Fruit fly (Drosophila melanogaster) whole organism, pupa: Measurements from ENCODE around the gene CG44098.

Experiments
- CG10348 ChIP-seq: fragments of 200-800 bp; sonication (Bioruptor generic); IDR thresholded peaks from 2 replicates; pipeline ENCODE4 v1.3.6; 2022; ENCODE audit warnings: missing biosample characterization, missing genetic modification characterization
- CG12605 ChIP-seq: fragments of 200-800 bp; sonication (Bioruptor generic); IDR thresholded peaks from 2 replicates; pipeline ENCODE4 v1.3.6; 2022; ENCODE audit warnings: missing biosample characterization, missing genetic modification characterization
- CG13204 ChIP-seq: fragments of 200-800 bp; sonication (Bioruptor generic); optimal IDR thresholded peaks from 2 replicates; lab custom pipeline; 2018; ENCODE audit warnings: missing biosample characterization, mild to moderate bottlenecking, missing genetic modification characterization, moderate library complexity
- CG14655 ChIP-seq: fragments of 200-800 bp; sonication (Bioruptor generic); optimal IDR thresholded peaks from 3 replicates; lab custom pipeline; 2017; ENCODE audit warnings: mild to moderate bottlenecking, missing biosample characterization, missing genetic modification reagents, missing genetic modification characterization
- CG15710 ChIP-seq: fragments of 200-800 bp; sonication (Bioruptor generic); optimal IDR thresholded peaks from 2 replicates; lab custom pipeline; 2018; ENCODE audit warnings: missing biosample characterization, mild to moderate bottlenecking, missing genetic modification characterization, moderate library complexity
- CG17806 ChIP-seq: fragments of 200-800 bp; sonication (Bioruptor generic); optimal IDR thresholded peaks from 2 replicates; lab custom pipeline; 2018; ENCODE audit warnings: missing biosample characterization, mild to moderate bottlenecking, missing genetic modification characterization, moderate library complexity
- CG32121 ChIP-seq: fragments of 200-800 bp; sonication (Bioruptor generic); IDR thresholded peaks from 2 replicates; pipeline ENCODE4 v1.3.6; 2022; ENCODE audit warnings: missing biosample characterization, missing genetic modification characterization
- CG34367 ChIP-seq: fragments of 200-800 bp; sonication (Bioruptor generic); optimal IDR thresholded peaks from 2 replicates; lab custom pipeline; 2018; ENCODE audit warnings: missing biosample characterization, mild to moderate bottlenecking, missing genetic modification characterization
- CG4496 ChIP-seq: fragments of 200-800 bp; sonication (Bioruptor generic); IDR thresholded peaks from 3 replicates; pipeline ENCODE4 v1.3.6; 2022; ENCODE audit warnings: missing biosample characterization, missing genetic modification characterization
- CG8159 ChIP-seq: fragments of 200-800 bp; sonication (Bioruptor generic); optimal IDR thresholded peaks from 3 replicates; lab custom pipeline; 2018; ENCODE audit warnings: missing biosample characterization, mild to moderate bottlenecking, missing genetic modification characterization, moderate library complexity
- CG8301 ChIP-seq: fragments of 200-800 bp; sonication (Bioruptor generic); optimal IDR thresholded peaks from 2 replicates; lab custom pipeline; 2018; ENCODE audit warnings: missing biosample characterization, mild to moderate bottlenecking, missing genetic modification characterization
- CG9948 ChIP-seq: fragments of 200-800 bp; sonication (Bioruptor generic); optimal IDR thresholded peaks from 2 replicates; lab custom pipeline; 2018; ENCODE audit warnings: missing biosample characterization, mild to moderate bottlenecking, missing genetic modification characterization, moderate library complexity
- D1 ChIP-seq: fragments of 200-800 bp; sonication (Bioruptor generic); optimal IDR thresholded peaks from 2 replicates; lab custom pipeline; 2018; ENCODE audit warnings: missing biosample characterization, mild to moderate bottlenecking, missing genetic modification characterization, moderate library complexity
- EcR ChIP-seq: fragments of 200-800 bp; sonication (Bioruptor generic); optimal IDR thresholded peaks from 3 replicates; lab custom pipeline; 2019; ENCODE audit warnings: missing biosample characterization, missing genetic modification characterization, mild to moderate bottlenecking, moderate library complexity, missing genetic modification reagents
- Ets98B ChIP-seq: fragments of 200-800 bp; sonication (Bioruptor generic); IDR thresholded peaks from 2 replicates; pipeline ENCODE4 v1.3.6; 2022; ENCODE audit warnings: missing biosample characterization, missing genetic modification characterization
- Pif1A ChIP-seq: fragments of 200-800 bp; sonication (Bioruptor generic); optimal IDR thresholded peaks from 3 replicates; lab custom pipeline; 2016; ENCODE audit warnings: missing biosample characterization, missing genetic modification characterization
- Pif1B ChIP-seq: fragments of 200-800 bp; sonication (Bioruptor generic); optimal IDR thresholded peaks from 3 replicates; lab custom pipeline; 2016; ENCODE audit warnings: missing biosample characterization, missing genetic modification characterization
- Snoo ChIP-seq: fragments of 200-800 bp; sonication (Bioruptor generic); optimal IDR thresholded peaks from 3 replicates; lab custom pipeline; 2017; ENCODE audit warnings: missing biosample characterization, mild to moderate bottlenecking, missing genetic modification characterization, inconsistent platforms
- fd96Ca ChIP-seq: fragments of 200-800 bp; sonication (Bioruptor generic); IDR thresholded peaks from 3 replicates; pipeline ENCODE4 v1.3.6; 2022; ENCODE audit warnings: missing biosample characterization, missing genetic modification characterization
- gl ChIP-seq: fragments of 200-800 bp; sonication (Bioruptor generic); optimal IDR thresholded peaks from 2 replicates; lab custom pipeline; 2018; ENCODE audit warnings: missing biosample characterization, mild to moderate bottlenecking, missing genetic modification characterization
- rn ChIP-seq: fragments of 200-800 bp; sonication (Bioruptor generic); IDR thresholded peaks from 2 replicates; pipeline ENCODE4 v1.3.6; 2022; ENCODE audit warnings: missing biosample characterization, missing genetic modification characterization

Gene CG44098

DNA sequence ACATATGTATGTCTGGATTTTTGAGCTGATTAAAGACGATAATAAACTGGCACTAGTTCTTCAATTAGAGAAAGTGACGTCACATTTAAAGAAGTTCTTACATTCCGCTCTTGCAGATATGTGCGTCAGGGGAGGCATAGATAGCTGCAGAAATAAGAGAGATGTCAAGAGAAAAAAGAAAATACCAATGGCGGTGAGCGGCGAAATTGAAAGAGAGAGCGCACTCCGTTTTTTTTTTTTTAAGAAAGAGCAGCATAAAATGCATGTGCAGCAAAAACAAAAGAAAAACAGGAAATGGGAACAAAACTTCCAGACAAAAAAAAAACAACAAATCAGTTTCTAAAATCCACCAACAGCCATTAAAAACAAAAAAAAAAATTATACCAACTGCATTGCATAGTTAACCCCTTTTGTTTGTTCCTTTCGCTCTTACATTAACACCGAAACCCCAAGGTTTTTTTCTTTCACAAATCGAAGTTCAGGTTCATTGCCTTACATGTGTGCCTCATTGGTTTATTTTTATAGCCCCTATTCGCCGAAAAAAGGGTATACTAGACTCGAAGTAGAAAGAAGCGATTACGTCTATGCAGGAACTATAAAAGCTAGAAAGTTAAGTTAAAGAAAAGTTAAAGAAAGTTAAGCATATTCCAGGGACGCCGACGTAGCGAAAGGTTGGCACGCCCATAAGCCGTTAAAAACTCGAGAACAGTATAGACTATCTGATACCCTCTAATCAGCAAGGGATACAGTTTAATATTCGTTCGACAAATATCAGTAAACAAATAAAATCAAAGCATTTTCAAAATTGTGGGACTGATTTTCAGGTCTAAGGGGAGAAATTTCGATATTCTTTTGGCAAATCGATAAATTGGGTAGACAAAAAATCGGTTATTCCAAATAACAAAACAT lies 32.2 kb downstream of the CG44098 start:
- TF ChIP-seq CG8159 (tag; lab: Kevin White, UChicago) (peak; percentile 49), CG14655 (peak; percentile 76), CG15710 (peak; percentile 46), CG32121 (peak; percentile 63), Pif1A (GFP tag; lab: Kevin White, UChicago) (peak; percentile 81), gl (peak; percentile 74), CG17806 (tag; lab: Kevin White, UChicago) (peak; percentile 44), CG12605 (peak; percentile 95), EcR (GFP tag; lab: Kevin White, UChicago) (peak; percentile 78), CG8301 (tag; lab: Kevin White, UChicago) (peak; percentile 56), Snoo (peak; percentile 10), CG4496 (GFP tag; lab: Robert Waterston, UW) (peak; percentile 87), CG13204 (GFP tag; lab: Kevin White, UChicago) (peak; percentile 73), rn (GFP tag; lab: Robert Waterston, UW) (0 out of 2 replicates have a peak, but pooled peaks have one; percentile 19), CG34367 (peak; percentile 62), Ets98B (GFP tag; lab: Robert Waterston, UW) (peak; percentile 84), CG10348 (GFP tag; lab: Robert Waterston, UW) (no peak), fd96Ca (GFP tag; lab: Robert Waterston, UW) (peak; percentile 66; the same call in 2 of the 3 replicates), D1 (no peak), Pif1B (GFP tag; lab: Kevin White, UChicago) (peak; percentile 59), CG9948 (tag; lab: Kevin White, UChicago) (peak; percentile 43)

dm6 chr3R:4739492-4740431 lies 33.2 kb downstream of the CG44098 start:
- peak; percentile 84 for TF ChIP-seq CG8159 (tag; lab: Kevin White, UChicago)
- peak; percentile 77 for TF ChIP-seq D1
- TF ChIP-seq Ets98B (GFP tag; lab: Robert Waterston, UW) = no peak
- TF ChIP-seq CG12605 = no peak
- peak; percentile 81 for TF ChIP-seq Snoo
- no peak for TF ChIP-seq CG4496 (GFP tag; lab: Robert Waterston, UW)
- no peak for TF ChIP-seq CG32121
- peak; percentile 40 for TF ChIP-seq CG13204 (GFP tag; lab: Kevin White, UChicago)
- TF ChIP-seq CG14655 = peak; percentile 95
- TF ChIP-seq CG8301 (tag; lab: Kevin White, UChicago) = peak; percentile 86
- TF ChIP-seq EcR (GFP tag; lab: Kevin White, UChicago) = peak; percentile 61
- no peak for TF ChIP-seq CG10348 (GFP tag; lab: Robert Waterston, UW)
- no peak for TF ChIP-seq fd96Ca (GFP tag; lab: Robert Waterston, UW)
- peak; percentile 81 for TF ChIP-seq CG9948 (tag; lab: Kevin White, UChicago)
- TF ChIP-seq rn (GFP tag; lab: Robert Waterston, UW) = no peak
- peak; percentile 65 for TF ChIP-seq CG17806 (tag; lab: Kevin White, UChicago)
- TF ChIP-seq CG34367 = peak; percentile 65
- TF ChIP-seq Pif1B (GFP tag; lab: Kevin White, UChicago) = peak; percentile 43
- peak; percentile 76 for TF ChIP-seq CG15710
- peak; percentile 78 for TF ChIP-seq Pif1A (GFP tag; lab: Kevin White, UChicago)
- TF ChIP-seq gl = no peak

DNA sequence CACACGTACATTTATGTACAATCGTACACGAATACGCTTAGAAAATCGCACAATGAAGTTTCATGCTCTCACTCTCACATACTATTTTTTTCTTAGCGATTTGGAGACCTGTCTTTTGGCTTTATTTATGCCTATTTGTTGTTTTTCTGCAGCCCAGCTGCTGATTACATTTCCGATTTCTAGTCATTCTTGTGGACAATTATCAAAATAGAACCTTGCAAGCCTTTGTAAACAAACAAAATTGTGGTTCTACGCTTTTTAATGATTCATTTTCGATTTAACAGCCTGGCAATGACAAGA lies 33.9 kb downstream of the CG44098 start:
- TF ChIP-seq Pif1B (GFP tag; lab: Kevin White, UChicago) (no peak), CG14655 (no peak), CG12605 (no peak), Pif1A (GFP tag; lab: Kevin White, UChicago) (no peak), CG32121 (no peak), D1 (no peak), CG9948 (tag; lab: Kevin White, UChicago) (no peak), Snoo (no peak), rn (GFP tag; lab: Robert Waterston, UW) (no peak), CG4496 (GFP tag; lab: Robert Waterston, UW) (no peak), CG10348 (GFP tag; lab: Robert Waterston, UW) (no peak), CG8301 (tag; lab: Kevin White, UChicago) (no peak), CG15710 (no peak), Ets98B (GFP tag; lab: Robert Waterston, UW) (no peak), CG13204 (GFP tag; lab: Kevin White, UChicago) (no peak)
- TF ChIP-seq, all 21 proteins: peak for 0

DNA sequence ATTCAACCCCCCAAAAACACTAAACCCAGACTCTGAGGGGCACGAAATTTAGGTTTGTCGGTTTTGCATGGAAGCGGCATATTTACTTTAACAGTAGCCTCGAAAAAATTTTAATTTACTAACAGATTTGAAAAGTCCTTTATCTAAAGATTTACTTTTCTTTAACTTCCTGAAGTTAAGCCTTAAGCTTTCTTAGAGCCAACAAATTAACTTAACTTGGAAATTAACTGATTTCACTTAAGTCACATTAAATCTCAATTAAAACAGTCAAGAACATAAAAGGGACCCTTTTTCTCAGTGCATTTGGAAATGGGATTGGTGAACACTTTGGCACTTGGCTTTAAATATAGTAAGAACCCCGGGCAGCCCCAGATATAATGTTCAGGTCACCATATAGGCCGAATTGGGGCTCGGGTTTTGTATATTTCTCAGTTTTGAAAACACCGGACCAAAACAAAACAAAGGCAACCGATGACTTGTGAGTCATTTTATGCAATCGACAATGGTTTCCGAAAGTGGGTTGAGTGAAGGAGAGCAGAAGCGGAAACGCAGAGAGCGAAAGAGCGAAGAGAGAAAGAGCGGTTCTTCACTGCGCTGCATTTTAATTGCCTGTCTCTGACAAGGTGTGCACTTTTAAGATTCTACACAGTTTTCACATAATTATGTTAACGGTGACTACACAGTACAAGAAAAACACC lies 34.4 kb downstream of the CG44098 start:
- TF ChIP-seq CG8159 (tag; lab: Kevin White, UChicago) (peak; percentile 40), CG12605 (no peak), CG32121 (no peak), CG15710 (peak; percentile 13), CG13204 (GFP tag; lab: Kevin White, UChicago) (no peak), gl (no peak), CG8301 (tag; lab: Kevin White, UChicago) (peak; percentile 57), Pif1A (GFP tag; lab: Kevin White, UChicago) (peak; percentile 9), CG14655 (peak; percentile 69), CG9948 (tag; lab: Kevin White, UChicago) (peak; percentile 14), rn (GFP tag; lab: Robert Waterston, UW) (no peak), CG17806 (tag; lab: Kevin White, UChicago) (peak; percentile 46), Ets98B (GFP tag; lab: Robert Waterston, UW) (no peak), D1 (peak; percentile 30), Pif1B (GFP tag; lab: Kevin White, UChicago) (no peak), CG10348 (GFP tag; lab: Robert Waterston, UW) (no peak), Snoo (peak; percentile 5), CG4496 (GFP tag; lab: Robert Waterston, UW) (no peak), EcR (GFP tag; lab: Kevin White, UChicago) (no peak)
